Worm (Caenorhabditis elegans): ENCODE data around the gene lido-11.

- no peak for TF ChIP-seq ztf-29 (GFP tag; IDR thresholded peaks at IDR 0.05)
- no peak for TF ChIP-seq flt-1 (GFP tag; IDR thresholded peaks at IDR 0.05)
- TF ChIP-seq ref-1 (GFP tag; conservative IDR thresholded peaks at IDR 0.05), result no peak
- no peak for TF ChIP-seq med-1 (GFP tag; optimal IDR thresholded peaks at IDR 0.05; ENCODE audit: insufficient read depth)
Observed at ce11 chrII:2963619-2964018, 40.1 kb upstream of the lido-11 start.
